Worm (Caenorhabditis elegans): ENCODE results near the gene vha-7.
"Not testable (repeated sequence)": the region's sequence is repeated elsewhere in the genome, so short reads cannot be mapped to it uniquely, and the experiment has no call there.

The vha-7 gene

ce11 chrIV:12637340-12637739 is 2.9 kb upstream of the vha-7 start:
- TF ChIP-seq nfya-1 (tag; optimal IDR thresholded peaks at IDR 0.05; ENCODE audit: insufficient read depth) (peak; percentile 41), nhr-23 (tag; optimal IDR thresholded peaks at IDR 0.05) (no peak), lin-39 (tag; optimal IDR thresholded peaks at IDR 0.05) (peak; percentile 60), ceh-28 (tag; optimal IDR thresholded peaks at IDR 0.05) (no peak), egl-5 (tag; optimal IDR thresholded peaks at IDR 0.05) (peak; percentile 75), lsy-12 (tag; optimal IDR thresholded peaks at IDR 0.05) (no peak), snpc-4 (tag; optimal IDR thresholded peaks at IDR 0.05) (no peak), hmg-11 (tag; optimal IDR thresholded peaks at IDR 0.05) (no peak), ceh-9 (tag; optimal IDR thresholded peaks at IDR 0.05) (no peak)

ce11 chrIV:12639311-12639710 is 951 bp upstream of the vha-7 start, which contains the start of gene C26H9A.3:
Gene C26H9A.3, minus strand, starts transcription at chrIV:12639411.
- TF ChIP-seq skn-1, ceh-16, lsy-12 (tag; optimal IDR thresholded peaks at IDR 0.05): not testable (repeated sequence)

- TF ChIP-seq nhr-23 (tag; optimal IDR thresholded peaks at IDR 0.05) (peak; percentile 14), elt-1 (tag; optimal IDR thresholded peaks at IDR 0.05) (no peak)
Observed at ce11 chrIV:12640875-12641860, 906 bp downstream of the vha-7 start.

ce11 chrIV:12650597-12650996 is 10.3 kb downstream of the vha-7 start:
- TF ChIP-seq nhr-77 (tag; optimal IDR thresholded peaks at IDR 0.05) (no peak), nfya-1 (tag; optimal IDR thresholded peaks at IDR 0.05; ENCODE audit: insufficient read depth) (peak; percentile 92), nhr-23 (tag; optimal IDR thresholded peaks at IDR 0.05) (no peak), fkh-10 (GFP tag; optimal IDR thresholded peaks at IDR 0.05) (no peak), hmg-11 (tag; optimal IDR thresholded peaks at IDR 0.05) (no peak), egl-5 (tag; optimal IDR thresholded peaks at IDR 0.05) (no peak)

- TF ChIP-seq egl-27 (tag; optimal IDR thresholded peaks at IDR 0.05) (no peak), fkh-10 (GFP tag; optimal IDR thresholded peaks at IDR 0.05) (peak; percentile 92), hmg-11 (tag; optimal IDR thresholded peaks at IDR 0.05) (peak; percentile 41), nhr-67 (tag; optimal IDR thresholded peaks at IDR 0.05) (no peak), lin-15B (tag; optimal IDR thresholded peaks at IDR 0.05) (peak; percentile 62), lin-39 (tag; optimal IDR thresholded peaks at IDR 0.05) (peak; percentile 1), nfya-1 (tag; optimal IDR thresholded peaks at IDR 0.05; ENCODE audit: insufficient read depth) (peak; percentile 73), snpc-4 (tag; optimal IDR thresholded peaks at IDR 0.05) (peak; percentile 10)
Observed at ce11 chrIV:12651570-12651969, 11.3 kb downstream of the vha-7 start.

- TF ChIP-seq nhr-67 (tag; optimal IDR thresholded peaks at IDR 0.05) (no peak), snpc-4 (tag; optimal IDR thresholded peaks at IDR 0.05) (peak; percentile 3), unc-39 (tag; optimal IDR thresholded peaks at IDR 0.05) (no peak), nfya-1 (tag; optimal IDR thresholded peaks at IDR 0.05; ENCODE audit: insufficient read depth) (peak; percentile 11), R02D3.7 (tag; optimal IDR thresholded peaks at IDR 0.05) (no peak), elt-1 (tag; optimal IDR thresholded peaks at IDR 0.05) (no peak), hmg-11 (tag; optimal IDR thresholded peaks at IDR 0.05) (peak; percentile 45), lin-15B (tag; optimal IDR thresholded peaks at IDR 0.05) (peak; percentile 35), ceh-16 (tag; optimal IDR thresholded peaks at IDR 0.05) (no peak)
Observed at ce11 chrIV:12653094-12653493, 12.8 kb downstream of the vha-7 start, which contains the start of the genes wdfy-3 and C26H9A.4. Gene wdfy-3, plus strand, starts transcription at chrIV:12653401. Gene C26H9A.4, plus strand, starts transcription at chrIV:12653410.

- TF ChIP-seq hmg-11 (tag; optimal IDR thresholded peaks at IDR 0.05) = no peak
- TF ChIP-seq nhr-25 (tag; optimal IDR thresholded peaks at IDR 0.05) = no peak
- no peak for TF ChIP-seq lsy-12 (tag; optimal IDR thresholded peaks at IDR 0.05)
- no peak for TF ChIP-seq elt-3 (tag; optimal IDR thresholded peaks at IDR 0.05)
- no peak for TF ChIP-seq fkh-2 (tag; optimal IDR thresholded peaks at IDR 0.05)
- TF ChIP-seq nhr-77 (tag; optimal IDR thresholded peaks at IDR 0.05) = no peak
- TF ChIP-seq lin-15B (tag; optimal IDR thresholded peaks at IDR 0.05) = no peak
- no peak for TF ChIP-seq tbx-2 (tag; optimal IDR thresholded peaks at IDR 0.05)
- TF ChIP-seq elt-1 (tag; optimal IDR thresholded peaks at IDR 0.05) = no peak
- no peak for TF ChIP-seq nhr-23 (tag; optimal IDR thresholded peaks at IDR 0.05)
- TF ChIP-seq fkh-10 (GFP tag; optimal IDR thresholded peaks at IDR 0.05) = no peak
- no peak for TF ChIP-seq jun-1 (tag; optimal IDR thresholded peaks at IDR 0.05)
- TF ChIP-seq ama-1 (optimal IDR thresholded peaks at IDR 0.05) = no peak
- no peak for TF ChIP-seq mdl-1 (tag; optimal IDR thresholded peaks at IDR 0.05)
- TF ChIP-seq eor-1 (tag; optimal IDR thresholded peaks at IDR 0.05) = no peak
- TF ChIP-seq ztf-4 (tag; optimal IDR thresholded peaks at IDR 0.05) = no peak
- TF ChIP-seq unc-39 (tag; optimal IDR thresholded peaks at IDR 0.05) = no peak
Observed at ce11 chrIV:12674700-12675099, 34.4 kb downstream of the vha-7 start, which contains the start of gene T23B5.4. Gene T23B5.4, plus strand, starts transcription at chrIV:12675000.
